Worm (Caenorhabditis elegans) whole organism, L4 larva: ENCODE measurements around the gene clc-13.

Experiments used
- F10B5.3 ChIP-seq: sonication (generic microtip); optimal IDR thresholded peaks from 2 replicates; lab custom pipeline; 2016; ENCODE audit warnings: mild to moderate bottlenecking, missing genetic modification characterization, missing compliant biosample characterization
- R02D3.7 ChIP-seq: fragments of 150-350 bp; sonication (generic microtip); optimal IDR thresholded peaks from 3 replicates; lab custom pipeline; 2014; ENCODE audit warnings: missing biosample characterization, missing genetic modification characterization
- T20F7.1 ChIP-seq: fragments of 200-800 bp; sonication (Bioruptor generic); optimal IDR thresholded peaks from 2 replicates; lab custom pipeline; 2018; ENCODE audit warnings: mild to moderate bottlenecking, missing genetic modification characterization, missing compliant biosample characterization
- T26A8.4 ChIP-seq: fragments of 200-800 bp; sonication (Bioruptor generic); IDR thresholded peaks from 2 replicates; pipeline ENCODE4 v1.3.6; 2022; ENCODE audit warnings: missing genetic modification characterization, missing compliant biosample characterization
- Y48G9A.11 ChIP-seq: fragments of 200-800 bp; sonication (Bioruptor generic); IDR thresholded peaks from 2 replicates; pipeline ENCODE4 v1.3.6; 2022; ENCODE audit warnings: missing genetic modification reagents, missing genetic modification characterization, missing compliant biosample characterization
- Y5F2A.4 ChIP-seq: fragments of 200-800 bp; sonication (Bioruptor generic); optimal IDR thresholded peaks from 2 replicates; lab custom pipeline; 2018; ENCODE audit warnings: mild to moderate bottlenecking, missing genetic modification characterization, missing compliant biosample characterization
- Y75B8A.6 ChIP-seq: fragments of 200-800 bp; sonication (Bioruptor generic); IDR thresholded peaks from 2 replicates; pipeline ENCODE4 v1.3.6; 2022; ENCODE audit warnings: missing genetic modification reagents, missing genetic modification characterization, missing compliant biosample characterization
- aha-1 ChIP-seq: fragments of 150-350 bp; peaks from one replicate; lab custom pipeline; 2014; ENCODE audit warnings: missing biosample characterization, missing genetic modification characterization
- ama-1 ChIP-seq: fragments of 150-350 bp; optimal IDR thresholded peaks from 2 replicates; lab custom pipeline; 2014; ENCODE audit warnings: inconsistent platforms, mixed read lengths
- arid-1 ChIP-seq: fragments of 200-800 bp; sonication (Bioruptor generic); conservative IDR thresholded peaks from 2 replicates; pipeline ENCODE4 v1.3.6; 2022; ENCODE audit warnings: missing genetic modification reagents, missing genetic modification characterization, missing compliant biosample characterization
- ces-1 ChIP-seq: fragments of 150-350 bp; sonication (generic microtip); optimal IDR thresholded peaks from 4 replicates; lab custom pipeline; 2014; ENCODE audit warnings: missing biosample characterization, missing genetic modification reagents, missing genetic modification characterization
- daf-19 ChIP-seq: fragments of 200-800 bp; sonication (Bioruptor generic); conservative IDR thresholded peaks from 2 replicates; pipeline ENCODE4 v1.3.6; 2022; ENCODE audit warnings: missing genetic modification characterization, missing compliant biosample characterization
- dmd-6 ChIP-seq: fragments of 200-800 bp; sonication (Bioruptor generic); IDR thresholded peaks from 2 replicates; pipeline ENCODE4 v1.3.6; 2022; ENCODE audit warnings: missing genetic modification reagents, missing genetic modification characterization, missing compliant biosample characterization
- dmd-8 ChIP-seq: fragments of 200-800 bp; sonication (Bioruptor generic); IDR thresholded peaks from 2 replicates; pipeline ENCODE4 v1.3.6; 2022; ENCODE audit warnings: missing genetic modification characterization, missing compliant biosample characterization
- duxl-1 ChIP-seq: sonication (generic microtip); optimal IDR thresholded peaks from 2 replicates; lab custom pipeline; 2016; ENCODE audit warnings: mild to moderate bottlenecking, missing genetic modification characterization, moderate library complexity, missing compliant biosample characterization; ENCODE audit not compliant: poor library complexity
- dve-1 ChIP-seq: sonication (generic microtip); optimal IDR thresholded peaks from 2 replicates; lab custom pipeline; 2017; ENCODE audit warnings: antibody characterized with exemption, mild to moderate bottlenecking, missing genetic modification characterization, missing compliant biosample characterization; ENCODE audit not compliant: insufficient read depth
- egl-27 ChIP-seq: sonication (generic microtip); optimal IDR thresholded peaks from 3 replicates; lab custom pipeline; 2017; ENCODE audit warnings: missing biosample characterization, missing genetic modification reagents, missing genetic modification characterization
- egl-43 ChIP-seq: fragments of 200-800 bp; sonication (Bioruptor generic); IDR thresholded peaks from 2 replicates; pipeline ENCODE4 v1.3.6; 2022; ENCODE audit warnings: missing genetic modification reagents, missing genetic modification characterization, missing compliant biosample characterization
- fkh-10 ChIP-seq: fragments of 150-350 bp; optimal IDR thresholded peaks from 2 replicates; lab custom pipeline; 2014; ENCODE audit warnings: missing biosample characterization, missing genetic modification reagents, missing genetic modification characterization
- gei-8 ChIP-seq: fragments of 200-800 bp; sonication (Bioruptor generic); optimal IDR thresholded peaks from 2 replicates; lab custom pipeline; 2018; ENCODE audit warnings: mild to moderate bottlenecking, missing genetic modification characterization, missing compliant biosample characterization
- hlh-11 ChIP-seq: fragments of 200-800 bp; sonication (Bioruptor generic); optimal IDR thresholded peaks from 2 replicates; lab custom pipeline; 2018; ENCODE audit warnings: mild to moderate bottlenecking, missing genetic modification characterization, missing compliant biosample characterization
- hlh-30 ChIP-seq: sonication (generic microtip); optimal IDR thresholded peaks from 2 replicates; lab custom pipeline; 2017; ENCODE audit warnings: antibody characterized with exemption, mild to moderate bottlenecking, missing genetic modification characterization, missing compliant biosample characterization; ENCODE audit not compliant: insufficient read depth
- hmg-1.1 ChIP-seq: fragments of 200-800 bp; sonication (Bioruptor generic); IDR thresholded peaks from 2 replicates; pipeline ENCODE4 v1.3.6; 2022; ENCODE audit warnings: missing genetic modification reagents, missing genetic modification characterization, missing compliant biosample characterization
- jun-1 ChIP-seq: fragments of 150-350 bp; optimal IDR thresholded peaks from 2 replicates; lab custom pipeline; 2014; ENCODE audit warnings: missing biosample characterization, missing genetic modification reagents, missing genetic modification characterization
- lin-13 ChIP-seq: fragments of 150-350 bp; optimal IDR thresholded peaks from 2 replicates; lab custom pipeline; 2014; ENCODE audit warnings: missing biosample characterization, missing genetic modification reagents, missing genetic modification characterization
- lin-15B ChIP-seq: fragments of 150-350 bp; sonication (generic microtip); optimal IDR thresholded peaks from 3 replicates; lab custom pipeline; 2014; ENCODE audit warnings: missing biosample characterization, missing genetic modification characterization
- lin-29 ChIP-seq: fragments of 200-800 bp; sonication (Bioruptor generic); IDR thresholded peaks from 2 replicates; pipeline ENCODE4 v1.3.6; 2022; ENCODE audit warnings: missing genetic modification reagents, missing genetic modification characterization, missing compliant biosample characterization
- lin-38 ChIP-seq: fragments of 200-800 bp; sonication (Bioruptor generic); IDR thresholded peaks from 2 replicates; pipeline ENCODE4 v1.3.6; 2022; ENCODE audit warnings: missing genetic modification reagents, missing genetic modification characterization, missing compliant biosample characterization
- lsy-2 ChIP-seq, 2 experiments: fragments of 150-350 bp in 1 of 2; sonication (generic microtip) in 1 of 2; optimal IDR thresholded peaks; 2 replicates each; lab custom pipeline; 2014 to 2017; ENCODE audit warnings: missing biosample characterization in 2 of 2, missing genetic modification characterization in 2 of 2
- mdl-1 ChIP-seq, 2 experiments: fragments of 150-350 bp in 1 of 2; sonication (generic microtip) in 1 of 2; optimal IDR thresholded peaks; 2 replicates each; lab custom pipeline; 2014 to 2017; ENCODE audit warnings: missing biosample characterization in 2 of 2, missing genetic modification characterization in 2 of 2
- mxl-2 ChIP-seq: fragments of 200-800 bp; sonication (Bioruptor generic); conservative IDR thresholded peaks from 2 replicates; pipeline ENCODE4 v1.3.6; 2022; ENCODE audit warnings: missing genetic modification reagents, missing genetic modification characterization, missing compliant biosample characterization
- nhr-10 ChIP-seq: fragments of 150-350 bp; optimal IDR thresholded peaks from 2 replicates; lab custom pipeline; 2014; ENCODE audit warnings: missing biosample characterization, missing genetic modification characterization
- nhr-11 ChIP-seq: fragments of 150-350 bp; optimal IDR thresholded peaks from 2 replicates; lab custom pipeline; 2014; ENCODE audit warnings: missing biosample characterization, missing genetic modification characterization
- nhr-28 ChIP-seq: fragments of 150-350 bp; optimal IDR thresholded peaks from 2 replicates; lab custom pipeline; 2014; ENCODE audit warnings: missing biosample characterization, missing genetic modification characterization
- nhr-42 ChIP-seq: fragments of 200-800 bp; sonication (Bioruptor generic); IDR thresholded peaks from 2 replicates; pipeline ENCODE4 v1.3.6; 2022; ENCODE audit warnings: missing genetic modification characterization, missing compliant biosample characterization
- nhr-6 ChIP-seq: fragments of 150-350 bp; optimal IDR thresholded peaks from 2 replicates; lab custom pipeline; 2014; ENCODE audit warnings: missing biosample characterization, missing genetic modification characterization
- php-3 ChIP-seq: fragments of 200-800 bp; sonication (Bioruptor generic); IDR thresholded peaks from 2 replicates; pipeline ENCODE4 v1.3.6; 2022; ENCODE audit warnings: missing genetic modification reagents, missing genetic modification characterization, missing compliant biosample characterization
- pqm-1 ChIP-seq: sonication (generic microtip); optimal IDR thresholded peaks from 2 replicates; lab custom pipeline; 2017; ENCODE audit warnings: missing biosample characterization, missing genetic modification characterization
- rbr-2 ChIP-seq: sonication (generic microtip); optimal IDR thresholded peaks from 2 replicates; lab custom pipeline; 2016; ENCODE audit warnings: missing genotype, missing genetic modification characterization, missing compliant biosample characterization
- set-16 ChIP-seq: fragments of 200-800 bp; sonication (Bioruptor generic); IDR thresholded peaks from 2 replicates; pipeline ENCODE4 v1.3.6; 2022; ENCODE audit warnings: missing genetic modification reagents, missing genetic modification characterization, missing compliant biosample characterization
- snpc-4 ChIP-seq: fragments of 150-350 bp; optimal IDR thresholded peaks from 2 replicates; lab custom pipeline; 2014; ENCODE audit warnings: missing biosample characterization, missing genetic modification characterization
- spr-1 ChIP-seq: sonication (generic microtip); optimal IDR thresholded peaks from 2 replicates; lab custom pipeline; 2016; ENCODE audit warnings: mild to moderate bottlenecking, missing genetic modification characterization, missing compliant biosample characterization
- unc-130 ChIP-seq: sonication (generic microtip); optimal IDR thresholded peaks from 2 replicates; lab custom pipeline; 2016; ENCODE audit warnings: missing genetic modification reagents, missing genetic modification characterization, missing compliant biosample characterization
- unc-62 ChIP-seq, 3 experiments: fragments of 150-350 bp in 1 of 3; sonication (generic microtip); optimal IDR thresholded peaks in 2 of 3; peaks in 1 of 3; 1 replicate in 1 of 3; 2 replicates in 2 of 3; lab custom pipeline; 2014 to 2017; ENCODE audit warnings: missing biosample characterization in 3 of 3, missing genetic modification characterization in 3 of 3, missing genetic modification reagents in 3 of 3, missing genotype in 1 of 3
- zfp-2 ChIP-seq: sonication (generic microtip); optimal IDR thresholded peaks from 2 replicates; lab custom pipeline; 2016; ENCODE audit warnings: mild to moderate bottlenecking, missing genetic modification characterization, missing compliant biosample characterization
- zip-2 ChIP-seq: fragments of 150-350 bp; optimal IDR thresholded peaks from 2 replicates; lab custom pipeline; 2014; ENCODE audit warnings: missing biosample characterization, missing genetic modification characterization
- ztf-11 ChIP-seq: fragments of 150-350 bp; optimal IDR thresholded peaks from 2 replicates; lab custom pipeline; 2014; ENCODE audit warnings: missing biosample characterization, missing genetic modification characterization
- ztf-7 ChIP-seq: fragments of 150-350 bp; optimal IDR thresholded peaks from 2 replicates; lab custom pipeline; 2014; ENCODE audit warnings: missing biosample characterization, missing genetic modification characterization

The clc-13 gene

ce11 chrV:17014050-17014449 is at the start of gene clc-13:
Gene clc-13, plus strand, starts transcription at chrV:17014408.
- TF ChIP-seq T20F7.1 (GFP tag; lab: Kevin White, UChicago) (no peak), ztf-11 (tag; lab: Kevin White, UChicago) (no peak), unc-62 (GFP tag; optimal IDR thresholded peaks at IDR 0.05 in 1 of 2; lab: Kevin White, UChicago) (peak in 1 of 2 experiments; percentile 11), unc-62 (tag; optimal IDR thresholded peaks at IDR 0.05; lab: Kevin White, UChicago) (no peak), F10B5.3 (no peak), lsy-2 (tag; optimal IDR thresholded peaks at IDR 0.05; lab: Kevin White, UChicago) (no peak), aha-1 (tag; lab: Kevin White, UChicago) (peak; percentile 22), nhr-28 (tag; lab: Kevin White, UChicago) (peak; percentile 44), dmd-6 (GFP tag; lab: Robert Waterston, UW) (peak; percentile 79), R02D3.7 (tag; lab: Kevin White, UChicago) (no peak), ama-1 (lab: Kevin White, UChicago) (no peak), nhr-6 (no peak), hlh-11 (tag; lab: Kevin White, UChicago) (peak; percentile 22), pqm-1 (tag; lab: Kevin White, UChicago) (peak; percentile 21)

ce11 chrV:16965655-16966054 is 48.6 kb upstream of the clc-13 start, which contains the start of gene efl-1:
Gene efl-1, minus strand, starts transcription at chrV:16965675.
- peak; percentile 95 for TF ChIP-seq duxl-1 (tag; lab: Kevin White, UChicago)
- peak; percentile 57; the same call in 1 of the 2 replicates for TF ChIP-seq lin-29 (GFP tag; lab: Robert Waterston, UW)
- no peak for TF ChIP-seq zip-2 (tag; lab: Kevin White, UChicago)
- TF ChIP-seq mdl-1 (tag; optimal IDR thresholded peaks at IDR 0.05; lab: Kevin White, UChicago), result peak in 1 of 2 experiments; percentile 37
- peak; percentile 54 for TF ChIP-seq spr-1
- peak; percentile 81 for TF ChIP-seq rbr-2 (tag; lab: Kevin White, UChicago)
- 0 out of 2 replicates have a peak, but pooled peaks have one; percentile 64 for TF ChIP-seq arid-1 (GFP tag; lab: Robert Waterston, UW)
- no peak; the same call in none of the 2 replicates for TF ChIP-seq dmd-6 (GFP tag; lab: Robert Waterston, UW)
- TF ChIP-seq nhr-42 (GFP tag; lab: Robert Waterston, UW), result peak; percentile 38; the same call in 1 of the 2 replicates
- peak; percentile 77 for TF ChIP-seq hlh-11 (tag; lab: Kevin White, UChicago)
- TF ChIP-seq lin-38 (GFP tag; lab: Robert Waterston, UW), result peak; percentile 99
- no peak for TF ChIP-seq nhr-10 (tag; lab: Kevin White, UChicago)
- no peak for TF ChIP-seq Y75B8A.6
- peak; percentile 89 for TF ChIP-seq hlh-30
- TF ChIP-seq ama-1 (lab: Kevin White, UChicago), result peak; percentile 66
- peak; percentile 89 for TF ChIP-seq dve-1 (tag; lab: Kevin White, UChicago)
- TF ChIP-seq php-3 (GFP tag; lab: Robert Waterston, UW), result no peak
- TF ChIP-seq jun-1 (tag; lab: Kevin White, UChicago), result peak; percentile 62
- 0 out of 2 replicates have a peak, but pooled peaks have one; percentile 15 for TF ChIP-seq set-16
- TF ChIP-seq fkh-10, result peak; percentile 79
- peak; percentile 78 for TF ChIP-seq nhr-11 (tag; lab: Kevin White, UChicago)
- TF ChIP-seq ztf-7 (tag; lab: Kevin White, UChicago), result peak; percentile 80
- TF ChIP-seq Y5F2A.4 (GFP tag; lab: Kevin White, UChicago), result no peak
- peak in 1 of 2 experiments; percentile 92 for TF ChIP-seq unc-62 (GFP tag; optimal IDR thresholded peaks at IDR 0.05 in 1 of 2; lab: Kevin White, UChicago)
- TF ChIP-seq unc-62 (tag; optimal IDR thresholded peaks at IDR 0.05; lab: Kevin White, UChicago), result no peak
- TF ChIP-seq gei-8, result no peak
- 0 out of 2 replicates have a peak, but pooled peaks have one; percentile 8 for TF ChIP-seq Y48G9A.11 (GFP tag; lab: Robert Waterston, UW)
- peak; percentile 84 for TF ChIP-seq hmg-1.1 (GFP tag; lab: Robert Waterston, UW)
- peak; percentile 51; the same call in 1 of the 2 replicates for TF ChIP-seq egl-43 (GFP tag; lab: Robert Waterston, UW)
- no peak for TF ChIP-seq mxl-2 (GFP tag; lab: Robert Waterston, UW)
- TF ChIP-seq unc-130, result peak; percentile 39
- no peak for TF ChIP-seq egl-27 (tag; lab: Kevin White, UChicago)
- TF ChIP-seq ces-1 (GFP tag; lab: Kevin White, UChicago), result peak; percentile 45
- TF ChIP-seq dmd-8 (GFP tag; lab: Robert Waterston, UW), result no peak
- TF ChIP-seq aha-1 (tag; lab: Kevin White, UChicago), result peak; percentile 98
- peak; percentile 94 for TF ChIP-seq nhr-6
- peak; percentile 41 for TF ChIP-seq zfp-2 (tag; lab: Kevin White, UChicago)
- TF ChIP-seq nhr-28 (tag; lab: Kevin White, UChicago), result peak; percentile 79
- peak; percentile 77 for TF ChIP-seq snpc-4 (tag; lab: Kevin White, UChicago)
- no peak; the same call in 1 of the 2 replicates for TF ChIP-seq T26A8.4 (GFP tag; lab: Robert Waterston, UW)
- peak; percentile 71 for TF ChIP-seq lin-13 (GFP tag; lab: Kevin White, UChicago)
- no peak for TF ChIP-seq daf-19 (GFP tag; lab: Robert Waterston, UW)
- peak; percentile 1 for TF ChIP-seq lin-15B (tag; lab: Kevin White, UChicago)
